Worm (Caenorhabditis elegans): ENCODE measurements around the gene C02F5.12.

ce11 chrIII:8275871-8276270 is 33.0 kb upstream of the C02F5.12 start, which contains the start of gene clec-160:
- TF ChIP-seq egl-27 (tag; optimal IDR thresholded peaks at IDR 0.05) (no peak), daf-12 (tag; optimal IDR thresholded peaks at IDR 0.05) (no peak), ama-1 (optimal IDR thresholded peaks at IDR 0.05) (no peak), nhr-237 (tag; optimal IDR thresholded peaks at IDR 0.05) (no peak), ZK546.5 (tag; optimal IDR thresholded peaks at IDR 0.05) (no peak), hlh-11 (tag; optimal IDR thresholded peaks at IDR 0.05) (no peak), lim-7 (GFP tag; IDR thresholded peaks at IDR 0.05) (no peak), zag-1 (tag; optimal IDR thresholded peaks at IDR 0.05) (no peak), daf-19 (GFP tag; conservative IDR thresholded peaks at IDR 0.05) (no peak), aly-2 (tag; optimal IDR thresholded peaks at IDR 0.05) (no peak), attf-4 (tag; optimal IDR thresholded peaks at IDR 0.05) (no peak), ztf-11 (tag; optimal IDR thresholded peaks at IDR 0.05) (no peak), hlh-30 (tag; optimal IDR thresholded peaks at IDR 0.05; ENCODE audit: insufficient read depth) (no peak)

Data from whole organism, L4 larva.